Fruit fly (Drosophila melanogaster) whole organism, embryonic: ENCODE results near the gene mRpS7.
A peak's percentile ranks its signal among the peaks of the same experiment; 100 is the strongest.

ENCODE experiments used
- Atf6 ChIP-seq: fragments of 200-800 bp; sonication (Bioruptor generic); IDR thresholded peaks from 2 replicates; pipeline ENCODE4 v1.3.6; 2022; ENCODE audit warnings: missing biosample characterization, missing genetic modification characterization
- Blimp-1 ChIP-seq: fragments of 200-800 bp; sonication (Bioruptor generic); optimal IDR thresholded peaks from 3 replicates; lab custom pipeline; 2018; ENCODE audit warnings: missing biosample characterization, missing genetic modification characterization, mild to moderate bottlenecking, moderate library complexity, missing genetic modification reagents
- CG10462 ChIP-seq: fragments of 200-800 bp; sonication (Bioruptor generic); optimal IDR thresholded peaks from 2 replicates; lab custom pipeline; 2016; ENCODE audit warnings: missing biosample characterization, missing genetic modification characterization
- CG10959 ChIP-seq: fragments of 200-800 bp; sonication (Bioruptor generic); IDR thresholded peaks from 2 replicates; pipeline ENCODE4 v1.3.6; 2022; ENCODE audit warnings: missing biosample characterization, missing genetic modification characterization
- CG12071 ChIP-seq: fragments of 200-800 bp; sonication (Bioruptor generic); optimal IDR thresholded peaks from 3 replicates; lab custom pipeline; 2018; ENCODE audit warnings: missing biosample characterization, mild to moderate bottlenecking, missing genetic modification characterization
- CG15269 ChIP-seq: fragments of 200-800 bp; sonication (Bioruptor generic); optimal IDR thresholded peaks from 2 replicates; lab custom pipeline; 2018; ENCODE audit warnings: missing biosample characterization, mild to moderate bottlenecking, missing genetic modification characterization, moderate library complexity
- CG15479 ChIP-seq: fragments of 200-800 bp; sonication (Bioruptor generic); optimal IDR thresholded peaks from 3 replicates; lab custom pipeline; 2019; ENCODE audit warnings: missing biosample characterization, mild to moderate bottlenecking, missing genetic modification characterization, moderate library complexity
- CG15601 ChIP-seq: fragments of 200-800 bp; sonication (Bioruptor generic); optimal IDR thresholded peaks from 3 replicates; lab custom pipeline; 2019; ENCODE audit warnings: missing biosample characterization, mild to moderate bottlenecking, missing genetic modification characterization, moderate library complexity
- CG17328 ChIP-seq: fragments of 200-800 bp; sonication (Bioruptor generic); IDR thresholded peaks from 2 replicates; pipeline ENCODE4 v1.3.6; 2022; ENCODE audit warnings: missing biosample characterization, missing genetic modification characterization
- CG18619 ChIP-seq: fragments of 200-800 bp; sonication (Bioruptor generic); optimal IDR thresholded peaks from 3 replicates; lab custom pipeline; 2017; ENCODE audit warnings: missing biosample characterization, mild to moderate bottlenecking, missing genetic modification characterization
- CG3281 ChIP-seq: fragments of 200-800 bp; sonication (Bioruptor generic); optimal IDR thresholded peaks from 3 replicates; lab custom pipeline; 2017; ENCODE audit warnings: missing biosample characterization, mild to moderate bottlenecking, missing genetic modification characterization
- CG6683 ChIP-seq: fragments of 200-800 bp; sonication (Bioruptor generic); optimal IDR thresholded peaks from 2 replicates; lab custom pipeline; 2017; ENCODE audit warnings: missing biosample characterization, mild to moderate bottlenecking, missing genetic modification characterization, missing genetic modification reagents
- CG7786 ChIP-seq: fragments of 200-800 bp; sonication (Bioruptor generic); optimal IDR thresholded peaks from 2 replicates; lab custom pipeline; 2016; ENCODE audit warnings: missing biosample characterization, missing genetic modification characterization
- CG8089 ChIP-seq: fragments of 200-800 bp; sonication (Bioruptor generic); optimal IDR thresholded peaks from 3 replicates; lab custom pipeline; 2016; ENCODE audit warnings: missing biosample characterization, missing genetic modification characterization
- CG8924 ChIP-seq: fragments of 200-800 bp; optimal IDR thresholded peaks from 3 replicates; lab custom pipeline; 2019; ENCODE audit warnings: missing biosample characterization, mild to moderate bottlenecking, missing genetic modification characterization, moderate library complexity
- CHES-1-like ChIP-seq: fragments of 200-800 bp; sonication (Bioruptor generic); optimal IDR thresholded peaks from 2 replicates; lab custom pipeline; 2016; ENCODE audit warnings: missing biosample characterization, missing genetic modification characterization
- CTCF ChIP-seq: fragments of 200-800 bp; sonication (Bioruptor generic); optimal IDR thresholded peaks from 2 replicates; lab custom pipeline; 2017; ENCODE audit warnings: missing biosample characterization, mild to moderate bottlenecking, missing genetic modification characterization, moderate library complexity
- Doc2 ChIP-seq: fragments of 200-800 bp; sonication (Bioruptor generic); IDR thresholded peaks from 2 replicates; pipeline ENCODE4 v1.3.6; 2022; ENCODE audit warnings: missing biosample characterization, missing genetic modification characterization
- Elba2 ChIP-seq: fragments of 200-800 bp; sonication (Bioruptor generic); optimal IDR thresholded peaks from 3 replicates; lab custom pipeline; 2016; ENCODE audit warnings: missing biosample characterization, missing genetic modification characterization
- Ets65A ChIP-seq: fragments of 200-800 bp; sonication (Bioruptor generic); peaks from one replicate; lab custom pipeline; 2016; ENCODE audit warnings: missing biosample characterization, missing genetic modification characterization
- H2.0 ChIP-seq: fragments of 200-800 bp; sonication (Bioruptor generic); IDR thresholded peaks from 2 replicates; pipeline ENCODE4 v1.3.6; 2022; ENCODE audit warnings: missing biosample characterization, missing genetic modification characterization
- HLH4C ChIP-seq: fragments of 200-800 bp; sonication (Bioruptor generic); IDR thresholded peaks from 3 replicates; pipeline ENCODE4 v1.3.6; 2022; ENCODE audit warnings: missing biosample characterization, missing genetic modification characterization; ENCODE audit not compliant: partially characterized antibody
- MESR4 ChIP-seq: fragments of 200-800 bp; sonication (Bioruptor generic); optimal IDR thresholded peaks from 2 replicates; lab custom pipeline; 2018; ENCODE audit warnings: missing biosample characterization, mild to moderate bottlenecking, missing genetic modification characterization, moderate library complexity
- Max ChIP-seq: fragments of 200-800 bp; sonication (Bioruptor generic); optimal IDR thresholded peaks from 2 replicates; lab custom pipeline; 2016; ENCODE audit warnings: missing biosample characterization, mild to moderate bottlenecking, missing genetic modification characterization
- Mrtf ChIP-seq: fragments of 200-800 bp; sonication (Bioruptor generic); IDR thresholded peaks from 3 replicates; pipeline ENCODE4 v1.3.6; 2022; ENCODE audit warnings: missing biosample characterization, missing genetic modification characterization
- NC2β ChIP-seq: fragments of 200-800 bp; sonication (Bioruptor generic); optimal IDR thresholded peaks from 2 replicates; lab custom pipeline; 2016; ENCODE audit warnings: missing biosample characterization, missing genetic modification characterization
- NK7.1 ChIP-seq: fragments of 200-800 bp; sonication (Bioruptor generic); optimal IDR thresholded peaks from 3 replicates; lab custom pipeline; 2016; ENCODE audit warnings: missing biosample characterization, missing genetic modification characterization
- Ptx1 ChIP-seq: fragments of 200-800 bp; sonication (Bioruptor generic); IDR thresholded peaks from 2 replicates; pipeline ENCODE4 v1.3.6; 2022; ENCODE audit warnings: missing biosample characterization, missing genetic modification characterization
- crp ChIP-seq, 2 experiments: fragments of 200-800 bp; sonication (Bioruptor generic); optimal IDR thresholded peaks; 2 replicates in 1 of 2; 3 replicates in 1 of 2; lab custom pipeline; 2017; ENCODE audit warnings: missing biosample characterization in 2 of 2, missing genetic modification characterization in 2 of 2, mild to moderate bottlenecking in 1 of 2, moderate library complexity in 1 of 2
- cwo ChIP-seq: fragments of 200-800 bp; sonication (Bioruptor generic); optimal IDR thresholded peaks from 3 replicates; lab custom pipeline; 2017; ENCODE audit warnings: missing biosample characterization, missing genetic modification characterization, mild to moderate bottlenecking, moderate library complexity, missing genetic modification reagents
- dati ChIP-seq: fragments of 200-800 bp; sonication (Bioruptor generic); IDR thresholded peaks from 2 replicates; pipeline ENCODE4 v1.3.6; 2022; ENCODE audit warnings: missing biosample characterization, missing genetic modification characterization
- dmrt99B ChIP-seq: fragments of 200-800 bp; sonication (Bioruptor generic); optimal IDR thresholded peaks from 2 replicates; lab custom pipeline; 2018; ENCODE audit warnings: missing biosample characterization, mild to moderate bottlenecking, missing genetic modification characterization, moderate library complexity
- ems ChIP-seq: fragments of 200-800 bp; sonication (Bioruptor generic); optimal IDR thresholded peaks from 3 replicates; lab custom pipeline; 2016; ENCODE audit warnings: missing biosample characterization, missing genetic modification characterization
- ewg ChIP-seq: fragments of 200-800 bp; sonication (Bioruptor generic); optimal IDR thresholded peaks from 3 replicates; lab custom pipeline; 2017; ENCODE audit warnings: mild to moderate bottlenecking, missing biosample characterization, missing genetic modification reagents, missing genetic modification characterization
- exex ChIP-seq: fragments of 200-800 bp; sonication (Bioruptor generic); optimal IDR thresholded peaks from 4 replicates; lab custom pipeline; 2018; ENCODE audit warnings: missing biosample characterization, mild to moderate bottlenecking, missing genetic modification characterization, moderate library complexity
- fd64A ChIP-seq: fragments of 200-800 bp; sonication (Bioruptor generic); optimal IDR thresholded peaks from 3 replicates; lab custom pipeline; 2018; ENCODE audit warnings: missing biosample characterization, mild to moderate bottlenecking, missing genetic modification characterization
- h ChIP-seq: fragments of >200 bp; optimal IDR thresholded peaks from 2 replicates; lab custom pipeline; 2017
- ind ChIP-seq: fragments of 200-800 bp; sonication (Bioruptor generic); optimal IDR thresholded peaks from 3 replicates; lab custom pipeline; 2016; ENCODE audit warnings: missing biosample characterization, missing genetic modification characterization
- mam ChIP-seq: fragments of 200-800 bp; sonication (Bioruptor generic); optimal IDR thresholded peaks from 3 replicates; lab custom pipeline; 2016; ENCODE audit warnings: missing biosample characterization, missing genetic modification characterization
- nau ChIP-seq: fragments of 200-800 bp; sonication (Bioruptor generic); optimal IDR thresholded peaks from 3 replicates; lab custom pipeline; 2017; ENCODE audit warnings: missing biosample characterization, mild to moderate bottlenecking, missing genetic modification characterization, missing genetic modification reagents
- otp ChIP-seq: fragments of 200-800 bp; sonication (Bioruptor generic); IDR thresholded peaks from 3 replicates; pipeline ENCODE4, ENCODE4 v1.3.6; 2022; ENCODE audit warnings: missing biosample characterization, missing genetic modification characterization
- p53 ChIP-seq: fragments of 200-800 bp; sonication (Bioruptor generic); optimal IDR thresholded peaks from 2 replicates; lab custom pipeline; 2016; ENCODE audit warnings: missing biosample characterization, missing genetic modification characterization
- pan ChIP-seq, 4 experiments: fragments of >200 bp in 3 of 4; fragments of 200-800 bp in 1 of 4; sonication (Bioruptor generic) in 1 of 4; optimal IDR thresholded peaks in 3 of 4; IDR thresholded peaks in 1 of 4; 2 replicates each; pipeline versions ENCODE4 v1.3.6 to Lab custom; 2017 to 2022; ENCODE audit warnings: missing biosample characterization in 2 of 4, missing genetic modification characterization in 2 of 4, mixed read lengths in 1 of 4
- pros ChIP-seq: fragments of 200-800 bp; sonication (Bioruptor generic); optimal IDR thresholded peaks from 3 replicates; lab custom pipeline; 2019; ENCODE audit warnings: missing biosample characterization, mild to moderate bottlenecking, missing genetic modification characterization, moderate library complexity
- rib ChIP-seq: fragments of 200-800 bp; sonication (Bioruptor generic); IDR thresholded peaks from 2 replicates; pipeline ENCODE4 v1.3.6; 2022; ENCODE audit warnings: missing biosample characterization, missing genetic modification characterization
- sc ChIP-seq, 3 experiments: fragments of >200 bp in 2 of 3; fragments of 200-800 bp in 1 of 3; sonication (Bioruptor generic) in 1 of 3; optimal IDR thresholded peaks; 2 replicates in 2 of 3; 3 replicates in 1 of 3; lab custom pipeline; 2017; ENCODE audit warnings: mild to moderate bottlenecking in 1 of 3, missing biosample characterization in 1 of 3, missing genetic modification characterization in 1 of 3, missing genetic modification reagents in 1 of 3
- sens ChIP-seq: fragments of 200-800 bp; sonication (Bioruptor generic); peaks from one replicate; lab custom pipeline; 2016; ENCODE audit warnings: missing biosample characterization, missing genetic modification characterization
- tgo ChIP-seq: fragments of 200-800 bp; sonication (Bioruptor generic); IDR thresholded peaks from 3 replicates; pipeline ENCODE4 v1.3.6; 2022; ENCODE audit warnings: missing biosample characterization, missing genetic modification characterization
- zen ChIP-seq: fragments of 200-800 bp; sonication (Bioruptor generic); optimal IDR thresholded peaks from 3 replicates; lab custom pipeline; 2018; ENCODE audit warnings: missing biosample characterization, mild to moderate bottlenecking, missing genetic modification characterization, moderate library complexity

The mRpS7 gene

dm6 chr2L:10375464-10376236 is 10.8 kb upstream of the mRpS7 start, which contains the start of the genes CG33303 and dpr19 (continued):
- TF ChIP-seq H2.0 (GFP tag; lab: Robert Waterston, UW) (peak; percentile 35; the same call in 1 of the 2 replicates), CG12071 (GFP tag; lab: Kevin White, UChicago) (no peak), dmrt99B (tag; lab: Kevin White, UChicago) (peak; percentile 80), ewg (GFP tag; lab: Kevin White, UChicago) (peak; percentile 31), CG18619 (GFP tag; lab: Kevin White, UChicago) (peak; percentile 68), CTCF (GFP tag; lab: Kevin White, UChicago) (peak; percentile 15), CG15601 (tag; lab: Kevin White, UChicago) (peak; percentile 86), CG17328 (peak; percentile 79), p53 (GFP tag; lab: Kevin White, UChicago) (no peak), dati (GFP tag; lab: Robert Waterston, UW) (no peak), NK7.1 (GFP tag; lab: Kevin White, UChicago) (no peak), rib (GFP tag; lab: Robert Waterston, UW) (no peak), CG10959 (GFP tag; lab: Robert Waterston, UW) (no peak), mam (GFP tag; lab: Kevin White, UChicago) (no peak), Ptx1 (GFP tag; lab: Robert Waterston, UW) (peak; percentile 65), Doc2 (GFP tag; lab: Robert Waterston, UW) (no peak), Max (GFP tag; lab: Kevin White, UChicago) (peak; percentile 16), otp (GFP tag; lab: Robert Waterston, UW) (no peak), crp (GFP tag; optimal IDR thresholded peaks at IDR 0.05; lab: Kevin White, UChicago) (peak in 1 of 2 experiments; percentile 79), Blimp-1 (no peak), CG3281 (GFP tag; lab: Kevin White, UChicago) (peak; percentile 70), sc (optimal IDR thresholded peaks at IDR 0.05; lab: Kevin White, UChicago) (no peak), sc (GFP tag; optimal IDR thresholded peaks at IDR 0.05; lab: Kevin White, UChicago) (peak; percentile 33), CG8089 (GFP tag; lab: Kevin White, UChicago) (no peak), zen (tag; lab: Kevin White, UChicago) (peak; percentile 64), exex (no peak), cwo (GFP tag; lab: Kevin White, UChicago) (peak; percentile 62), tgo (GFP tag; lab: Robert Waterston, UW) (peak; percentile 66; the same call in 2 of the 3 replicates), CG6683 (GFP tag; lab: Kevin White, UChicago) (peak; percentile 68), CG8924 (peak; percentile 90), nau (GFP tag; lab: Kevin White, UChicago) (no peak), pan (optimal IDR thresholded peaks at IDR 0.05; lab: Kevin White, UChicago) (no peak), pan (GFP tag; optimal IDR thresholded peaks at IDR 0.05 in 1 of 2, IDR thresholded peaks at IDR 0.05 in 1 of 2) (peak in 1 of 2 experiments; percentile 64), NC2β (no peak), Ets65A (GFP tag; lab: Kevin White, UChicago) (no peak), CG15269 (tag; lab: Kevin White, UChicago) (peak; percentile 87), CG15479 (GFP tag; lab: Kevin White, UChicago) (no peak), CG10462 (peak; percentile 20), MESR4 (GFP tag; lab: Kevin White, UChicago) (peak; percentile 89), Atf6 (GFP tag; lab: Robert Waterston, UW) (peak; percentile 70), pros (GFP tag; lab: Kevin White, UChicago) (peak; percentile 26), fd64A (GFP tag; lab: Kevin White, UChicago) (no peak), HLH4C (no peak), sens (GFP tag; lab: Kevin White, UChicago) (no peak), Elba2 (no peak), CHES-1-like (GFP tag; lab: Kevin White, UChicago) (no peak), ind (GFP tag; lab: Kevin White, UChicago) (peak; percentile 43), CG7786 (GFP tag; lab: Kevin White, UChicago) (no peak), Mrtf (GFP tag; lab: Robert Waterston, UW) (no peak), h (no peak), ems (GFP tag; lab: Kevin White, UChicago) (no peak)
